Fruit fly (Drosophila melanogaster) whole organism, embryonic: ENCODE measurements around the gene Spn88Eb.

ENCODE experiments used
- Ada2b ChIP-seq: fragments of 200-800 bp; sonication (Bioruptor generic); IDR thresholded peaks from 2 replicates; pipeline ENCODE4 v1.3.6; 2022; ENCODE audit warnings: missing biosample characterization, missing genetic modification characterization
- B-H2 ChIP-seq: fragments of 200-800 bp; sonication (Bioruptor generic); optimal IDR thresholded peaks from 2 replicates; lab custom pipeline; 2018; ENCODE audit warnings: missing biosample characterization, mild to moderate bottlenecking, missing genetic modification characterization
- Bgb ChIP-seq: fragments of 200-800 bp; sonication (Bioruptor generic); IDR thresholded peaks from 2 replicates; pipeline ENCODE4 v1.3.6; 2022; ENCODE audit warnings: missing biosample characterization, missing genetic modification characterization; ENCODE audit not compliant: partially characterized antibody
- CG11695 ChIP-seq: fragments of 200-800 bp; sonication (Bioruptor generic); IDR thresholded peaks from 3 replicates; pipeline ENCODE4 v1.3.6; 2022; ENCODE audit warnings: missing biosample characterization, missing genetic modification characterization
- CG12299 ChIP-seq: fragments of 200-800 bp; sonication (Bioruptor generic); optimal IDR thresholded peaks from 2 replicates; lab custom pipeline; 2018; ENCODE audit warnings: missing biosample characterization, mild to moderate bottlenecking, missing genetic modification characterization
- CG12659 ChIP-seq: fragments of 200-800 bp; sonication (Bioruptor generic); optimal IDR thresholded peaks from 3 replicates; lab custom pipeline; 2017; ENCODE audit warnings: mild to moderate bottlenecking, missing biosample characterization, missing genetic modification reagents, missing genetic modification characterization
- CG13624 ChIP-seq: fragments of 200-800 bp; sonication (Bioruptor generic); optimal IDR thresholded peaks from 2 replicates; lab custom pipeline; 2016; ENCODE audit warnings: missing biosample characterization, missing genetic modification characterization
- CG14710 ChIP-seq: fragments of 200-800 bp; sonication (Bioruptor generic); optimal IDR thresholded peaks from 3 replicates; lab custom pipeline; 2019; ENCODE audit warnings: missing biosample characterization, mild to moderate bottlenecking, missing genetic modification characterization, moderate library complexity
- CG14860 ChIP-seq: fragments of 200-800 bp; sonication (Bioruptor generic); IDR thresholded peaks from 3 replicates; pipeline ENCODE4 v1.3.6; 2022; ENCODE audit warnings: missing biosample characterization, missing genetic modification characterization; ENCODE audit not compliant: partially characterized antibody
- CG1647 ChIP-seq: fragments of 200-800 bp; sonication (Bioruptor generic); optimal IDR thresholded peaks from 3 replicates; lab custom pipeline; 2016; ENCODE audit warnings: missing biosample characterization, missing genetic modification characterization
- CG17912 ChIP-seq: fragments of 200-800 bp; sonication (Bioruptor generic); optimal IDR thresholded peaks from 2 replicates; lab custom pipeline; 2018; ENCODE audit warnings: missing biosample characterization, mild to moderate bottlenecking, missing genetic modification characterization
- CG2712 ChIP-seq: fragments of 200-800 bp; optimal IDR thresholded peaks from 3 replicates; lab custom pipeline; 2019; ENCODE audit warnings: missing biosample characterization, mild to moderate bottlenecking, missing genetic modification characterization, moderate library complexity
- CG31441 ChIP-seq: fragments of 200-800 bp; sonication (Bioruptor generic); IDR thresholded peaks from 2 replicates; pipeline ENCODE4 v1.3.6; 2022; ENCODE audit warnings: missing biosample characterization, missing genetic modification characterization
- CG3163 ChIP-seq: fragments of 200-800 bp; sonication (Bioruptor generic); optimal IDR thresholded peaks from 3 replicates; lab custom pipeline; 2016; ENCODE audit warnings: missing biosample characterization, missing genetic modification characterization
- CG3847 ChIP-seq: fragments of 200-800 bp; sonication (Bioruptor generic); IDR thresholded peaks from 2 replicates; pipeline ENCODE4 v1.3.6; 2022; ENCODE audit warnings: missing biosample characterization, missing genetic modification characterization
- CG7786 ChIP-seq: fragments of 200-800 bp; sonication (Bioruptor generic); optimal IDR thresholded peaks from 2 replicates; lab custom pipeline; 2016; ENCODE audit warnings: missing biosample characterization, missing genetic modification characterization
- CG8924 ChIP-seq: fragments of 200-800 bp; optimal IDR thresholded peaks from 3 replicates; lab custom pipeline; 2019; ENCODE audit warnings: missing biosample characterization, mild to moderate bottlenecking, missing genetic modification characterization, moderate library complexity
- CG9437 ChIP-seq: fragments of 200-800 bp; sonication (Bioruptor generic); optimal IDR thresholded peaks from 2 replicates; lab custom pipeline; 2018; ENCODE audit warnings: missing biosample characterization, mild to moderate bottlenecking, missing genetic modification characterization
- CHES-1-like ChIP-seq: fragments of 200-800 bp; sonication (Bioruptor generic); optimal IDR thresholded peaks from 2 replicates; lab custom pipeline; 2016; ENCODE audit warnings: missing biosample characterization, missing genetic modification characterization
- Ets97D ChIP-seq: fragments of 200-800 bp; sonication (Bioruptor generic); optimal IDR thresholded peaks from 3 replicates; lab custom pipeline; 2016; ENCODE audit warnings: missing biosample characterization, missing genetic modification characterization
- H2.0 ChIP-seq: fragments of 200-800 bp; sonication (Bioruptor generic); IDR thresholded peaks from 2 replicates; pipeline ENCODE4 v1.3.6; 2022; ENCODE audit warnings: missing biosample characterization, missing genetic modification characterization
- Myb ChIP-seq: fragments of 200-800 bp; sonication (Bioruptor generic); optimal IDR thresholded peaks from 2 replicates; lab custom pipeline; 2016; ENCODE audit warnings: missing biosample characterization, missing genetic modification characterization
- Pdp1 ChIP-seq, 2 experiments: fragments of 200-800 bp; sonication (Bioruptor generic); optimal IDR thresholded peaks; 3 replicates each; lab custom pipeline; 2016; ENCODE audit warnings: missing biosample characterization in 2 of 2, missing genetic modification characterization in 2 of 2, mild to moderate bottlenecking in 1 of 2, moderate library complexity in 1 of 2
- Scr ChIP-seq: fragments of 200-800 bp; sonication (Bioruptor generic); IDR thresholded peaks from 2 replicates; pipeline ENCODE4 v1.3.6; 2022; ENCODE audit warnings: missing biosample characterization, missing genetic modification characterization; ENCODE audit not compliant: partially characterized antibody
- Sry-δ ChIP-seq: fragments of 200-800 bp; sonication (Bioruptor generic); optimal IDR thresholded peaks from 2 replicates; lab custom pipeline; 2016; ENCODE audit warnings: missing biosample characterization, missing genetic modification characterization
- ap ChIP-seq: fragments of 200-800 bp; sonication (Bioruptor generic); IDR thresholded peaks from 2 replicates; pipeline ENCODE4 v1.3.6; 2022; ENCODE audit warnings: missing biosample characterization, missing genetic modification characterization
- ato ChIP-seq: fragments of 200-800 bp; sonication (Bioruptor generic); IDR thresholded peaks from 2 replicates; pipeline ENCODE4 v1.3.6; 2022; ENCODE audit warnings: missing biosample characterization, missing genetic modification characterization; ENCODE audit not compliant: partially characterized antibody
- bab2 ChIP-seq: fragments of 200-800 bp; sonication (Bioruptor generic); optimal IDR thresholded peaks from 2 replicates; lab custom pipeline; 2016; ENCODE audit warnings: missing biosample characterization, missing genetic modification characterization
- bbx ChIP-seq: fragments of 200-800 bp; sonication (Bioruptor generic); IDR thresholded peaks from 2 replicates; pipeline ENCODE4 v1.3.6; 2022; ENCODE audit warnings: missing biosample characterization, missing genetic modification characterization; ENCODE audit not compliant: partially characterized antibody
- chinmo ChIP-seq: fragments of 200-800 bp; sonication (Bioruptor generic); IDR thresholded peaks from 4 replicates; pipeline ENCODE4 v1.3.6; 2022; ENCODE audit warnings: missing biosample characterization, missing genetic modification characterization; ENCODE audit not compliant: partially characterized antibody
- corto ChIP-seq: fragments of 200-800 bp; sonication (Bioruptor generic); optimal IDR thresholded peaks from 2 replicates; lab custom pipeline; 2016; ENCODE audit warnings: missing biosample characterization, mild to moderate bottlenecking, missing genetic modification characterization, moderate library complexity
- crp ChIP-seq, 2 experiments: fragments of 200-800 bp; sonication (Bioruptor generic); optimal IDR thresholded peaks; 2 replicates in 1 of 2; 3 replicates in 1 of 2; lab custom pipeline; 2017; ENCODE audit warnings: missing biosample characterization in 2 of 2, missing genetic modification characterization in 2 of 2, mild to moderate bottlenecking in 1 of 2, moderate library complexity in 1 of 2
- fd3F ChIP-seq: fragments of 200-800 bp; sonication (Bioruptor generic); optimal IDR thresholded peaks from 2 replicates; lab custom pipeline; 2018; ENCODE audit warnings: missing biosample characterization, mild to moderate bottlenecking, missing genetic modification characterization, moderate library complexity
- gfzf ChIP-seq: fragments of 200-800 bp; sonication (Bioruptor generic); optimal IDR thresholded peaks from 2 replicates; lab custom pipeline; 2016; ENCODE audit warnings: missing biosample characterization, mild to moderate bottlenecking, missing genetic modification characterization, moderate library complexity
- grn ChIP-seq: fragments of 200-800 bp; sonication (Bioruptor generic); optimal IDR thresholded peaks from 3 replicates; lab custom pipeline; 2017; ENCODE audit warnings: missing biosample characterization, missing genetic modification characterization
- gsb-n ChIP-seq: fragments of 200-800 bp; sonication (Bioruptor generic); optimal IDR thresholded peaks from 3 replicates; lab custom pipeline; 2018; ENCODE audit warnings: missing biosample characterization, mild to moderate bottlenecking, missing genetic modification characterization
- ham ChIP-seq: fragments of 200-800 bp; sonication (Bioruptor generic); IDR thresholded peaks from 2 replicates; pipeline ENCODE4 v1.3.6; 2022; ENCODE audit warnings: missing biosample characterization, missing genetic modification characterization
- hb ChIP-seq: fragments of 200-800 bp; sonication (Bioruptor generic); IDR thresholded peaks from 3 replicates; pipeline ENCODE4 v1.3.6; 2022; ENCODE audit warnings: missing biosample characterization, missing genetic modification characterization; ENCODE audit not compliant: partially characterized antibody
- hkb ChIP-seq, 2 experiments: fragments of 200-800 bp in 1 of 2; fragments of >200 bp in 1 of 2; sonication (Bioruptor generic) in 1 of 2; IDR thresholded peaks in 1 of 2; optimal IDR thresholded peaks in 1 of 2; 2 replicates each; pipeline versions ENCODE4 v1.3.6 to Lab custom; 2017 to 2022; ENCODE audit warnings: missing biosample characterization in 1 of 2, missing genetic modification characterization in 1 of 2
- insv ChIP-seq, 2 experiments: fragments of 200-800 bp; sonication (Bioruptor generic); optimal IDR thresholded peaks; 3 replicates each; lab custom pipeline; 2016 to 2018; ENCODE audit warnings: missing biosample characterization in 2 of 2, missing genetic modification characterization in 2 of 2
- inv ChIP-seq: fragments of 200-800 bp; sonication (Bioruptor generic); IDR thresholded peaks from 2 replicates; pipeline ENCODE4 v1.3.6; 2022; ENCODE audit warnings: missing biosample characterization, missing genetic modification characterization; ENCODE audit not compliant: partially characterized antibody
- ken ChIP-seq: fragments of 200-800 bp; sonication (Bioruptor generic); IDR thresholded peaks from 3 replicates; pipeline ENCODE4 v1.3.6; 2022; ENCODE audit warnings: missing biosample characterization, missing genetic modification characterization
- pum ChIP-seq: fragments of 200-800 bp; sonication (Bioruptor generic); optimal IDR thresholded peaks from 2 replicates; lab custom pipeline; 2016; ENCODE audit warnings: missing biosample characterization, missing genetic modification characterization
- row ChIP-seq: fragments of 200-800 bp; sonication (Bioruptor generic); IDR thresholded peaks from 3 replicates; pipeline ENCODE4 v1.3.6; 2022; ENCODE audit warnings: missing biosample characterization, missing genetic modification characterization
- sens ChIP-seq: fragments of 200-800 bp; sonication (Bioruptor generic); peaks from one replicate; lab custom pipeline; 2016; ENCODE audit warnings: missing biosample characterization, missing genetic modification characterization
- sna ChIP-seq: fragments of 200-800 bp; sonication (Bioruptor generic); IDR thresholded peaks from 2 replicates; pipeline ENCODE4 v1.3.6; 2022; ENCODE audit warnings: missing biosample characterization, missing genetic modification characterization; ENCODE audit not compliant: partially characterized antibody
- sr ChIP-seq: fragments of 200-800 bp; sonication (Bioruptor generic); IDR thresholded peaks from 3 replicates; pipeline ENCODE4 v1.3.6; 2022; ENCODE audit warnings: missing biosample characterization, missing genetic modification characterization
- vnd ChIP-seq: fragments of 200-800 bp; sonication (Bioruptor generic); IDR thresholded peaks from 3 replicates; pipeline ENCODE4 v1.3.6; 2022; ENCODE audit warnings: missing biosample characterization, missing genetic modification characterization; ENCODE audit not compliant: partially characterized antibody

Spn88Eb gene

DNA sequence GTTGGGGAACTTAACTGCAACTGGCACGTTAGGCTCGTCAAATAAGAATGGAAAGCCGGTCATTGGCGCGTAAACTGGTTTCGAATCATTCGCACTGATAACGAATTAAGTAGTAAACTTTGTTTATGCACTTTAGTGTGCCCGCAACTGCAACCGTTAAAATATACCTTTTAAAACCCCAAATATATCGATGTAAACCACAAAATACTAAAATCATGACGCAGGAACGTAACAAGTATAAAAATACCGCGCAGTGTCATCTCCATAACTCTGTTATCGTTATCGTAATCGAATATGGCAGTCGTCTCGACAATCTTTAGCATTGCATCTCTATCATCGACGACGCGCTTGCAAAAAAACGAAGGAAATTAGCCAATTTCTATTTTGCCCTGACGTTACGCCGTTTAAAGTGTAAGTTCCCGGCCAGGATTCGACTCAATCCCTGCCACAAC lies 16.7 kb upstream of the Spn88Eb start, which contains the start of the genes CG31344 and Caf1-55 (continued):
- TF ChIP-seq CG7786 (GFP tag; lab: Kevin White, UChicago) (peak; percentile 17), Sry-δ (GFP tag; lab: Kevin White, UChicago) (peak; percentile 97), corto (GFP tag; lab: Kevin White, UChicago) (no peak), CG1647 (GFP tag; lab: Kevin White, UChicago) (no peak), hb (GFP tag; lab: Robert Waterston, UW) (peak; percentile 61; the same call in 1 of the 3 replicates), CG2712 (tag; lab: Kevin White, UChicago) (peak; percentile 42), ap (GFP tag; lab: Robert Waterston, UW) (no peak), bab2 (GFP tag; lab: Kevin White, UChicago) (no peak), fd3F (GFP tag; lab: Kevin White, UChicago) (no peak), CG12659 (GFP tag; lab: Kevin White, UChicago) (peak; percentile 74), Ets97D (GFP tag; lab: Kevin White, UChicago) (peak; percentile 66), row (GFP tag; lab: Robert Waterston, UW) (peak; percentile 58), ham (GFP tag; lab: Robert Waterston, UW) (no peak), Pdp1 (GFP tag; optimal IDR thresholded peaks at IDR 0.05; lab: Kevin White, UChicago) (peak in 1 of 2 experiments; percentile 60), chinmo (peak; percentile 93; the same call in 2 of the 4 replicates), sens (GFP tag; lab: Kevin White, UChicago) (peak; percentile 70), H2.0 (GFP tag; lab: Robert Waterston, UW) (no peak), CG11695 (GFP tag; lab: Robert Waterston, UW) (no peak), gsb-n (tag; lab: Kevin White, UChicago) (peak; percentile 21), CG14710 (peak; percentile 51), gfzf (GFP tag; lab: Kevin White, UChicago) (peak; percentile 93), bbx (GFP tag; lab: Robert Waterston, UW) (peak; percentile 84), grn (GFP tag; lab: Kevin White, UChicago) (peak; percentile 31), Myb (GFP tag; lab: Kevin White, UChicago) (peak; percentile 84), CG17912 (GFP tag; lab: Kevin White, UChicago) (no peak), pum (no peak), vnd (GFP tag; lab: Robert Waterston, UW) (peak; percentile 61; the same call in 2 of the 3 replicates), inv (peak; percentile 58; the same call in 1 of the 2 replicates), CG3163 (GFP tag; lab: Kevin White, UChicago) (no peak), Bgb (peak; percentile 87), ken (GFP tag; lab: Robert Waterston, UW) (peak; percentile 16; the same call in 1 of the 3 replicates), sr (no peak), Ada2b (GFP tag; lab: Robert Waterston, UW) (no peak), CG8924 (tag; lab: Kevin White, UChicago) (peak; percentile 38), Scr (GFP tag; lab: Robert Waterston, UW) (peak; percentile 74), CG9437 (peak; percentile 79), B-H2 (GFP tag; lab: Kevin White, UChicago) (peak; percentile 28), sna (GFP tag; lab: Robert Waterston, UW) (peak; percentile 72), crp (GFP tag; optimal IDR thresholded peaks at IDR 0.05; lab: Kevin White, UChicago) (peak in 1 of 2 experiments; percentile 40), CG12299 (tag; lab: Kevin White, UChicago) (peak; percentile 2), ato (GFP tag; lab: Robert Waterston, UW) (0 out of 2 replicates have a peak, but pooled peaks have one; percentile 19), insv (GFP tag; optimal IDR thresholded peaks at IDR 0.05; lab: Kevin White, UChicago) (peak in 1 of 2 experiments; percentile 18), CHES-1-like (peak; percentile 71), CG3847 (peak; percentile 38; the same call in 1 of the 2 replicates), CG31441 (GFP tag; lab: Robert Waterston, UW) (peak; percentile 23; the same call in 1 of the 2 replicates), hkb (optimal IDR thresholded peaks at IDR 0.05; lab: Kevin White, UChicago) (no peak), hkb (GFP tag; IDR thresholded peaks at IDR 0.05; lab: Robert Waterston, UW) (no peak), CG13624 (peak; percentile 12), CG14860 (GFP tag; lab: Robert Waterston, UW) (peak; percentile 61; the same call in 2 of the 3 replicates)
